Fruit fly (Drosophila melanogaster) S2 (cell line): ENCODE data around the gene synr.

Experiments used
- CG8478 ChIP-seq: fragments of >200 bp; optimal IDR thresholded peaks from 2 replicates; lab custom pipeline; 2018
- CTCF ChIP-seq, 2 experiments: fragments of >200 bp; optimal IDR thresholded peaks; 2 replicates each; lab custom pipeline; 2018

DNA sequence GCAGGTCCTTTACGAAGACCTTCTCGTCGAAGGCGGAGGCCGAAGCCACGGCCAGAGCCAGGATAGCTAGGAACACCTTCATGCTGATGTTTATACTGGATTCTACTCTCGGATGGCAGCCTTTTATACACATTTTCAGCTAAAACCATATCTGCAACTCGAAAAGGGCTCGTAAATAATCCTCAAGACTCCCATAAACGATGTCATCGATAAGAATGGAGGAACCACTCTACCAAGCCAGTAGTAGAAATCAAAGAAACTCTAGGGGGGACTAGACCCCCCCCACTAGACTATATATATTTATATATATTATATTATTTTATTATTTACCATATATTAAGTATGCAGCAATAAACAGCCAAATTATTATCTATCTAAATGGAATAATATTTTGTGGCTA lies 8.1 kb downstream of the synr start, which contains the start of gene Jon25Biii:
- TF ChIP-seq CG8478 (no peak), CTCF (optimal IDR thresholded peaks at IDR 0.05; lab: Kevin White, UChicago) (no peak)
